Worm (Caenorhabditis elegans): Measurements from ENCODE around the gene F49F1.17.
A peak's percentile ranks its signal among the peaks of the same experiment; 100 is the strongest.

The F49F1.17 gene

ce11 chrIV:4123083-4123482, 12.6 kb downstream of the F49F1.17 start, which contains the start of gene mul-1:
TSS of gene mul-1 (minus strand) at chrIV:4123166.
- TF ChIP-seq hrde-1 (tag; optimal IDR thresholded peaks at IDR 0.05; ENCODE audit: borderline replicate concordance) (no peak), nhr-80 (tag; optimal IDR thresholded peaks at IDR 0.05) (peak; percentile 46)

- TF ChIP-seq T26A5.8 (tag; optimal IDR thresholded peaks at IDR 0.05) (no peak), nhr-80 (tag; optimal IDR thresholded peaks at IDR 0.05) (peak; percentile 19), nfya-2 (GFP tag; IDR thresholded peaks at IDR 0.05) (no peak)
These were observed 14.6 kb downstream of the F49F1.17 start for ce11 chrIV:4121055-4121454.

DNA sequence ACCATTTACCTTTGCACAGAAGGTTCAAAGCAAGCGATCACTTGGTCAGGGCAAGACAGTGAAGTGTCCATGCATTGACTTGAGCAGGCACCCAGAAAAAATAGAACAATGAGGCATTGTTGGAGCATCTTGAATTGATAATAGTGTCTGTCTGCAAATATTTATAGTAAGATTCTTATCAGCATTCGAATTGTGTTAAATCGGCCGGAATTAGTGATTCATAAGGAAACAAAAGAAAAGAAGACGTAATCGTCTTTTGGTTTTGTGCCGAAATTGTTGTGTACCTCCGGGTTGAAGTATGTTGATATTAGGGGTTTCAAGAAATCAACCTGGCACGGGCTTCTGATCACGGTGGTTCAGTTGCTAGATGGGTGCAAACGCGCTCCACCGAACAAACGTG, 15.4 kb downstream of the F49F1.17 start, which contains the start of gene F49F1.5:
TSS of gene F49F1.5 (minus strand) at position 153 of the 400 bp plus-strand sequence.
- no peak for TF ChIP-seq Y67H2A.10 (GFP tag; conservative IDR thresholded peaks at IDR 0.05)
- TF ChIP-seq mes-4 (tag; optimal IDR thresholded peaks at IDR 0.05), result no peak
- no peak for TF ChIP-seq lag-1 (GFP tag; IDR thresholded peaks at IDR 0.05)
- no peak for TF ChIP-seq mel-28 (tag; optimal IDR thresholded peaks at IDR 0.05; ENCODE audit: borderline replicate concordance)
- no peak for TF ChIP-seq ztf-18 (tag; optimal IDR thresholded peaks at IDR 0.05)
- TF ChIP-seq somi-1 (GFP tag; optimal IDR thresholded peaks at IDR 0.05), result no peak
- TF ChIP-seq xnd-1 (tag; optimal IDR thresholded peaks at IDR 0.05), result no peak
- TF ChIP-seq pha-4 (tag; optimal IDR thresholded peaks at IDR 0.05), result no peak
- no peak for TF ChIP-seq aptf-3 (GFP tag; IDR thresholded peaks at IDR 0.05)
- no peak for TF ChIP-seq mxl-1 (tag; optimal IDR thresholded peaks at IDR 0.05)
- no peak for TF ChIP-seq Y56A3A.18 (GFP tag; IDR thresholded peaks at IDR 0.05)
- no peak for TF ChIP-seq F52B5.7 (tag; optimal IDR thresholded peaks at IDR 0.05)
- no peak for TF ChIP-seq him-1 (tag; optimal IDR thresholded peaks at IDR 0.05)
- no peak for TF ChIP-seq fkh-3 (tag; optimal IDR thresholded peaks at IDR 0.05)
- no peak for TF ChIP-seq F55B11.4 (tag; optimal IDR thresholded peaks at IDR 0.05; ENCODE audit: borderline replicate concordance, insufficient read depth)
- TF ChIP-seq ztf-26 (tag; optimal IDR thresholded peaks at IDR 0.05), result no peak
- TF ChIP-seq B0035.1 (tag; optimal IDR thresholded peaks at IDR 0.05), result no peak

DNA sequence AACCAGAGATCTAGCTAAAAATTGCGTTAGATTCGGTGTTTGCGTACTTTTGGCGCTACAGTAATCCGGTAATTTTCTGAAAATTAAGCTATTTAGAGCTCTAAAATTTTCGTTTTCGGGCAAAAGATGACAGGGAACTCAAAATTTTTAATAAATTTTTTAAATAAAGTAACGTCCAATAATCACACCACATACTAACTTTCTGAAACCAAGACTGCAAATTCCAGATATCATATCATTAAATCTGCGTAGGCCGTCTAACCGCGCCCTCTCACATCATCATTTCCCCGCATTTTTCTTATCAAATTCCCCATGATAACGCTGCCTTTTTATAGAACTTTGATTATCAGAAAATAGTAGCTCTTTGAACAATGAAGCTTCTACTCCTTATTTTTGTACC, 18.2 kb downstream of the F49F1.17 start, which contains the start of gene drd-50:
TSS of gene drd-50 (plus strand) at position 301 of the 400 bp plus-strand sequence.
- TF ChIP-seq tlf-1 (GFP tag; optimal IDR thresholded peaks at IDR 0.05), result no peak
- TF ChIP-seq nhr-80 (tag; optimal IDR thresholded peaks at IDR 0.05), result peak; percentile 17
- TF ChIP-seq hsf-1 (GFP tag; IDR thresholded peaks at IDR 0.05), result no peak
- no peak for TF ChIP-seq D2030.7 (GFP tag; IDR thresholded peaks at IDR 0.05)

- TF ChIP-seq rpc-1 (optimal IDR thresholded peaks at IDR 0.05) (no peak), rpc-1 (tag; optimal IDR thresholded peaks at IDR 0.05) (no peak), K12H6.12 (tag; optimal IDR thresholded peaks at IDR 0.05) (no peak), Y67H2A.10 (GFP tag; conservative IDR thresholded peaks at IDR 0.05) (no peak), ZK185.1 (tag; optimal IDR thresholded peaks at IDR 0.05; ENCODE audit: poor library complexity, severe bottlenecking) (no peak), ama-1 (optimal IDR thresholded peaks at IDR 0.05) (no peak), ama-1 (GFP tag; optimal IDR thresholded peaks at IDR 0.05) (no peak), xnd-1 (tag; optimal IDR thresholded peaks at IDR 0.05) (no peak), zfh-2 (GFP tag; conservative IDR thresholded peaks at IDR 0.05) (no peak), lag-1 (GFP tag; IDR thresholded peaks at IDR 0.05) (no peak)
These were observed 20.0 kb downstream of the F49F1.17 start, which contains the start of the genes F49F1.4 and F49F1.2 for ce11 chrIV:4115634-4116033. TSS of gene F49F1.4 (minus strand) at chrIV:4115734. TSS of gene F49F1.2 (plus strand) at chrIV:4115943.

DNA sequence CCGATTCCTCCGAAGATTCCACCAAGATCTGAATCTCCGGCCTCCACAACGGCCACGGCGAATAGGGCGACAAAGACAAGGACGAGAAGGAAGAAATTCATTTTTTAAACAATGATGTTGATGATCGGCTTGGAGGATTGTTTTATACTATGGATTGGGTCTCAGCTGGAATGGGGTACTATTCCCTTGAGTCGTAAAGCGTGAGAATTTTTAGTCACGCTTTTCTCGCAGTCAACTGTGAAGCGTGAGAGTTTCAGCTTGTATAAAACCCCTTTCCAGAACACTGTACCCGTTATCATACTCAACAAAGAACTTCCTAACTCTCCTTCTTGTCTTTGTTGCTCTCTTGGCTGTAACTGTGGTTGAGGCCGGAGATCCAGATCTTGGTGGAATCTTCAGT, 21.1 kb downstream of the F49F1.17 start, which contains the start of gene F49F1.15:
TSS of gene F49F1.15 (minus strand) at position 101 of the 400 bp plus-strand sequence.
- TF ChIP-seq ceh-79 (tag; optimal IDR thresholded peaks at IDR 0.05) (no peak), tbp1 (GFP tag; optimal IDR thresholded peaks at IDR 0.05) (no peak), madf-10 (tag; optimal IDR thresholded peaks at IDR 0.05) (no peak), K11D2.4 (GFP tag; IDR thresholded peaks at IDR 0.05) (no peak), lin-54 (GFP tag; optimal IDR thresholded peaks at IDR 0.05) (no peak), dox-1 (GFP tag; IDR thresholded peaks at IDR 0.05) (no peak), let-607 (tag; optimal IDR thresholded peaks at IDR 0.05) (no peak), F57A8.1 (GFP tag; optimal IDR thresholded peaks at IDR 0.05) (no peak), zfh-2 (GFP tag; conservative IDR thresholded peaks at IDR 0.05) (no peak), sptf-2 (GFP tag; optimal IDR thresholded peaks at IDR 0.05) (no peak), tbx-9 (tag; optimal IDR thresholded peaks at IDR 0.05; ENCODE audit: borderline replicate concordance) (no peak), ztf-6 (GFP tag; IDR thresholded peaks at IDR 0.05) (no peak), nhr-179 (tag; optimal IDR thresholded peaks at IDR 0.05) (no peak)
